Fruit fly (Drosophila melanogaster): Measurements from ENCODE around the gene OXA1L.

- TF ChIP-seq CG1620 (GFP tag; optimal IDR thresholded peaks at IDR 0.05): no peak
- TF ChIP-seq kay (GFP tag; ENCODE audit: borderline replicate concordance): no peak
- no peak for TF ChIP-seq CG7101 (tag; optimal IDR thresholded peaks at IDR 0.05)
- no peak for TF ChIP-seq CG12768 (GFP tag; optimal IDR thresholded peaks at IDR 0.05)
- TF ChIP-seq Mnt (GFP tag; optimal IDR thresholded peaks at IDR 0.05): no peak
Observed at dm6 chr3L:10860042-10860643, 26.1 kb downstream of the OXA1L start.

Data from whole organism, adult.